Worm (Caenorhabditis elegans) whole organism, L2 larva: ENCODE results near the gene flp-19.

ENCODE experiments used
- C34F6.9 ChIP-seq: fragments of 150-350 bp; optimal IDR thresholded peaks from 2 replicates; lab custom pipeline; 2014; ENCODE audit warnings: missing biosample characterization, missing genetic modification characterization
- F13H6.1 ChIP-seq: sonication (generic microtip); optimal IDR thresholded peaks from 2 replicates; lab custom pipeline; 2016; ENCODE audit warnings: missing genetic modification characterization, missing compliant biosample characterization
- R02D3.7 ChIP-seq: fragments of 150-350 bp; optimal IDR thresholded peaks from 2 replicates; lab custom pipeline; 2014; ENCODE audit warnings: missing biosample characterization, missing genetic modification characterization
- Y55F3AM.14 ChIP-seq: fragments of 200-800 bp; sonication (Bioruptor generic); optimal IDR thresholded peaks from 2 replicates; lab custom pipeline; 2018; ENCODE audit warnings: mild to moderate bottlenecking, missing genetic modification characterization, missing compliant biosample characterization
- ZK546.5 ChIP-seq: sonication (generic microtip); optimal IDR thresholded peaks from 2 replicates; lab custom pipeline; 2017; ENCODE audit warnings: missing biosample characterization, missing genetic modification characterization
- alr-1 ChIP-seq: fragments of 150-350 bp; optimal IDR thresholded peaks from 2 replicates; lab custom pipeline; 2014; ENCODE audit warnings: missing biosample characterization, missing genetic modification characterization
- aly-2 ChIP-seq: fragments of 150-350 bp; optimal IDR thresholded peaks from 2 replicates; lab custom pipeline; 2014; ENCODE audit warnings: missing biosample characterization, missing genetic modification characterization
- ama-1 ChIP-seq: fragments of 150-350 bp; optimal IDR thresholded peaks from 2 replicates; lab custom pipeline; 2018; ENCODE audit warnings: inconsistent platforms
- blmp-1 ChIP-seq: sonication (generic microtip); optimal IDR thresholded peaks from 2 replicates; lab custom pipeline; 2017; ENCODE audit warnings: missing genetic modification characterization, mild to moderate bottlenecking, missing compliant biosample characterization, antibody characterized with exemption, moderate library complexity; ENCODE audit not compliant: insufficient read depth
- ceh-16 ChIP-seq: fragments of 150-350 bp; optimal IDR thresholded peaks from 2 replicates; lab custom pipeline; 2014; ENCODE audit warnings: missing biosample characterization, missing genetic modification characterization
- ceh-82 ChIP-seq: fragments of 150-350 bp; optimal IDR thresholded peaks from 2 replicates; lab custom pipeline; 2014; ENCODE audit warnings: missing biosample characterization, missing genetic modification characterization
- crh-2 ChIP-seq: sonication (generic microtip); optimal IDR thresholded peaks from 2 replicates; lab custom pipeline; 2017; ENCODE audit warnings: missing biosample characterization, missing genetic modification characterization
- dmd-4 ChIP-seq: sonication (generic microtip); optimal IDR thresholded peaks from 2 replicates; lab custom pipeline; 2017; ENCODE audit warnings: missing biosample characterization, missing genetic modification characterization
- egl-27 ChIP-seq: sonication (generic microtip); optimal IDR thresholded peaks from 3 replicates; lab custom pipeline; 2017; ENCODE audit warnings: missing biosample characterization, missing genetic modification reagents, missing genetic modification characterization
- elt-1 ChIP-seq: fragments of 150-350 bp; optimal IDR thresholded peaks from 2 replicates; lab custom pipeline; 2014; ENCODE audit warnings: missing biosample characterization, missing genetic modification characterization
- elt-3 ChIP-seq: sonication (generic microtip); optimal IDR thresholded peaks from 2 replicates; lab custom pipeline; 2017; ENCODE audit warnings: missing biosample characterization, missing genetic modification characterization
- fos-1 ChIP-seq: fragments of 150-350 bp; optimal IDR thresholded peaks from 2 replicates; lab custom pipeline; 2014; ENCODE audit warnings: missing biosample characterization, missing genetic modification characterization
- gmeb-1 ChIP-seq: fragments of 150-350 bp; optimal IDR thresholded peaks from 2 replicates; lab custom pipeline; 2014; ENCODE audit warnings: missing biosample characterization, missing genetic modification characterization
- lin-11 ChIP-seq: fragments of 150-350 bp; sonication (generic microtip); optimal IDR thresholded peaks from 2 replicates; lab custom pipeline; 2014; ENCODE audit warnings: missing biosample characterization, missing genetic modification characterization, inconsistent platforms, mixed read lengths
- lin-13 ChIP-seq: fragments of 150-350 bp; optimal IDR thresholded peaks from 2 replicates; lab custom pipeline; 2014; ENCODE audit warnings: missing biosample characterization, missing genetic modification reagents, missing genetic modification characterization
- lin-39 ChIP-seq: fragments of 150-350 bp; optimal IDR thresholded peaks from 2 replicates; lab custom pipeline; 2014; ENCODE audit warnings: missing biosample characterization, missing genetic modification reagents, missing genetic modification characterization
- lsy-2 ChIP-seq, 2 experiments: fragments of 150-350 bp in 1 of 2; sonication (generic microtip) in 1 of 2; optimal IDR thresholded peaks; 2 replicates each; lab custom pipeline; 2014 to 2017; ENCODE audit warnings: missing biosample characterization in 2 of 2, missing genetic modification characterization in 2 of 2
- mab-5 ChIP-seq: fragments of 150-350 bp; optimal IDR thresholded peaks from 2 replicates; lab custom pipeline; 2014; ENCODE audit warnings: missing biosample characterization, missing genetic modification characterization
- mbf-1 ChIP-seq: sonication (generic microtip); optimal IDR thresholded peaks from 2 replicates; lab custom pipeline; 2017; ENCODE audit warnings: missing biosample characterization, missing genetic modification characterization
- mdl-1 ChIP-seq, 2 experiments: fragments of 150-350 bp in 1 of 2; sonication (generic microtip) in 1 of 2; optimal IDR thresholded peaks; 2 replicates each; lab custom pipeline; 2017; ENCODE audit warnings: missing biosample characterization in 2 of 2, missing genetic modification characterization in 2 of 2
- nhr-10 ChIP-seq: sonication (generic microtip); optimal IDR thresholded peaks from 2 replicates; lab custom pipeline; 2017; ENCODE audit warnings: missing biosample characterization, missing genetic modification characterization
- nhr-11 ChIP-seq: fragments of 150-350 bp; optimal IDR thresholded peaks from 2 replicates; lab custom pipeline; 2014; ENCODE audit warnings: missing biosample characterization, missing genetic modification characterization
- nhr-12 ChIP-seq: fragments of 150-350 bp; optimal IDR thresholded peaks from 2 replicates; lab custom pipeline; 2014; ENCODE audit warnings: missing biosample characterization, missing genetic modification characterization
- nhr-129 ChIP-seq: fragments of 150-350 bp; optimal IDR thresholded peaks from 2 replicates; lab custom pipeline; 2014; ENCODE audit warnings: missing biosample characterization, missing genetic modification characterization
- nhr-21 ChIP-seq: fragments of 150-350 bp; optimal IDR thresholded peaks from 2 replicates; lab custom pipeline; 2014; ENCODE audit warnings: missing biosample characterization, missing genetic modification characterization
- nhr-23 ChIP-seq: fragments of 150-350 bp; optimal IDR thresholded peaks from 2 replicates; lab custom pipeline; 2014; ENCODE audit warnings: missing biosample characterization, missing genetic modification reagents, missing genetic modification characterization
- nhr-237 ChIP-seq: fragments of 150-350 bp; optimal IDR thresholded peaks from 2 replicates; lab custom pipeline; 2014; ENCODE audit warnings: missing biosample characterization, missing genetic modification characterization
- nhr-25 ChIP-seq: fragments of 150-350 bp; sonication (generic microtip); optimal IDR thresholded peaks from 3 replicates; lab custom pipeline; 2014; ENCODE audit warnings: missing biosample characterization, missing genetic modification characterization
- nhr-6 ChIP-seq: fragments of 150-350 bp; optimal IDR thresholded peaks from 2 replicates; lab custom pipeline; 2014; ENCODE audit warnings: missing biosample characterization, missing genetic modification characterization
- nhr-77 ChIP-seq: fragments of 150-350 bp; optimal IDR thresholded peaks from 2 replicates; lab custom pipeline; 2014; ENCODE audit warnings: missing biosample characterization, missing genetic modification characterization
- peb-1 ChIP-seq: fragments of 150-350 bp; optimal IDR thresholded peaks from 2 replicates; lab custom pipeline; 2014; ENCODE audit warnings: missing biosample characterization, missing genetic modification characterization
- sem-4 ChIP-seq: fragments of 150-350 bp; optimal IDR thresholded peaks from 2 replicates; lab custom pipeline; 2014; ENCODE audit warnings: missing biosample characterization, missing genetic modification reagents, missing genetic modification characterization
- skn-1 ChIP-seq: sonication (generic microtip); optimal IDR thresholded peaks from 2 replicates; lab custom pipeline; 2017; ENCODE audit warnings: missing biosample characterization, missing genetic modification characterization
- sma-3 ChIP-seq: sonication (generic microtip); optimal IDR thresholded peaks from 2 replicates; lab custom pipeline; 2016; ENCODE audit warnings: missing genetic modification reagents, missing genetic modification characterization, missing compliant biosample characterization
- sma-9 ChIP-seq, 2 experiments: fragments of 150-350 bp in 1 of 2; sonication (generic microtip) in 1 of 2; optimal IDR thresholded peaks; 2 replicates each; lab custom pipeline; 2014 to 2016; ENCODE audit warnings: missing genetic modification characterization in 2 of 2, mild to moderate bottlenecking in 1 of 2, missing biosample characterization in 1 of 2, missing compliant biosample characterization in 1 of 2, missing genetic modification reagents in 1 of 2, moderate library complexity in 1 of 2
- snpc-4 ChIP-seq: fragments of 150-350 bp; optimal IDR thresholded peaks from 2 replicates; lab custom pipeline; 2014; ENCODE audit warnings: missing biosample characterization, missing genetic modification characterization
- unc-39 ChIP-seq: fragments of 150-350 bp; optimal IDR thresholded peaks from 2 replicates; lab custom pipeline; 2014; ENCODE audit warnings: missing biosample characterization, missing genetic modification characterization
- unc-55 ChIP-seq: fragments of 150-350 bp; sonication (generic microtip); optimal IDR thresholded peaks from 3 replicates; lab custom pipeline; 2014; ENCODE audit warnings: missing biosample characterization, missing genetic modification reagents, missing genetic modification characterization
- unc-62 ChIP-seq: fragments of 150-350 bp; optimal IDR thresholded peaks from 2 replicates; lab custom pipeline; 2014; ENCODE audit warnings: missing biosample characterization, missing genetic modification reagents, missing genetic modification characterization
- zag-1 ChIP-seq: fragments of 150-350 bp; optimal IDR thresholded peaks from 2 replicates; lab custom pipeline; 2014; ENCODE audit warnings: missing biosample characterization, missing genetic modification characterization
- ztf-1 ChIP-seq: fragments of 200-800 bp; sonication (Bioruptor generic); conservative IDR thresholded peaks from 2 replicates; pipeline ENCODE4 v1.3.6; 2022; ENCODE audit warnings: missing genetic modification characterization, missing compliant biosample characterization
- ztf-11 ChIP-seq: sonication (generic microtip); optimal IDR thresholded peaks from 2 replicates; lab custom pipeline; 2017; ENCODE audit warnings: missing biosample characterization, missing genetic modification characterization
- ztf-4 ChIP-seq: fragments of 150-350 bp; optimal IDR thresholded peaks from 2 replicates; lab custom pipeline; 2014; ENCODE audit warnings: missing biosample characterization, missing genetic modification characterization

The flp-19 gene

ce11 chrX:10604386-10604785 lies at the start of gene flp-19:
Gene flp-19 (plus strand): TSS chrX:10604686.
- no peak for TF ChIP-seq ztf-1 (GFP tag; lab: Robert Waterston, UW)
- no peak for TF ChIP-seq elt-1 (tag; lab: Kevin White, UChicago)
- TF ChIP-seq ztf-11 (tag; lab: Kevin White, UChicago): no peak
- no peak for TF ChIP-seq nhr-237 (tag; lab: Kevin White, UChicago)
- TF ChIP-seq F13H6.1 (tag; lab: Kevin White, UChicago): no peak
- no peak for TF ChIP-seq sma-3 (GFP tag; lab: Kevin White, UChicago)
- no peak for TF ChIP-seq sma-9 (GFP tag; optimal IDR thresholded peaks at IDR 0.05; lab: Kevin White, UChicago)
- no peak for TF ChIP-seq sma-9 (tag; optimal IDR thresholded peaks at IDR 0.05; lab: Kevin White, UChicago)
- no peak for TF ChIP-seq lin-11 (tag; lab: Kevin White, UChicago)

ce11 chrX:10555189-10555964 lies 49.1 kb upstream of the flp-19 start, which contains the start of gene syd-2:
Gene syd-2 (minus strand): TSS chrX:10555239.
- peak; percentile 98 for TF ChIP-seq alr-1 (tag; lab: Kevin White, UChicago)
- no peak for TF ChIP-seq mbf-1
- peak; percentile 20 for TF ChIP-seq nhr-77 (tag; lab: Kevin White, UChicago)
- peak; percentile 44 for TF ChIP-seq unc-55 (GFP tag; lab: Kevin White, UChicago)
- no peak for TF ChIP-seq elt-1 (tag; lab: Kevin White, UChicago)
- TF ChIP-seq snpc-4: peak; percentile 51
- TF ChIP-seq nhr-25: no peak
- TF ChIP-seq C34F6.9: peak; percentile 80
- TF ChIP-seq ama-1: no peak
- peak; percentile 46 for TF ChIP-seq nhr-21 (tag; lab: Kevin White, UChicago)
- no peak for TF ChIP-seq aly-2 (tag; lab: Kevin White, UChicago)
- TF ChIP-seq lin-13 (GFP tag; lab: Kevin White, UChicago): peak; percentile 55
- no peak for TF ChIP-seq nhr-237 (tag; lab: Kevin White, UChicago)
- TF ChIP-seq nhr-129: peak; percentile 93
- peak; percentile 33 for TF ChIP-seq sma-3 (GFP tag; lab: Kevin White, UChicago)
- peak; percentile 54 for TF ChIP-seq ceh-16 (tag; lab: Kevin White, UChicago)
- peak; percentile 76 for TF ChIP-seq Y55F3AM.14 (GFP tag; lab: Kevin White, UChicago)
- TF ChIP-seq nhr-12 (tag; lab: Kevin White, UChicago): no peak
- peak; percentile 83 for TF ChIP-seq zag-1 (tag; lab: Kevin White, UChicago)
- no peak for TF ChIP-seq ZK546.5
- TF ChIP-seq nhr-11 (tag; lab: Kevin White, UChicago): peak; percentile 51
- TF ChIP-seq nhr-10 (tag; lab: Kevin White, UChicago): no peak
- TF ChIP-seq skn-1 (tag; lab: Kevin White, UChicago): no peak
- TF ChIP-seq nhr-23 (tag; lab: Kevin White, UChicago): no peak
- no peak for TF ChIP-seq unc-62 (GFP tag; lab: Kevin White, UChicago)
- peak; percentile 81 for TF ChIP-seq lin-39 (tag; lab: Kevin White, UChicago)
- peak; percentile 56 to 69 for TF ChIP-seq lsy-2 (tag; optimal IDR thresholded peaks at IDR 0.05; lab: Kevin White, UChicago)
- TF ChIP-seq ztf-4: no peak
- peak; percentile 65 for TF ChIP-seq fos-1
- peak; percentile 22 for TF ChIP-seq blmp-1 (tag; lab: Kevin White, UChicago)
- TF ChIP-seq sem-4 (tag; lab: Kevin White, UChicago): peak; percentile 89
- peak; percentile 67 for TF ChIP-seq mab-5 (tag; lab: Kevin White, UChicago)
- TF ChIP-seq gmeb-1: no peak
- TF ChIP-seq sma-9 (GFP tag; optimal IDR thresholded peaks at IDR 0.05; lab: Kevin White, UChicago): peak; percentile 54
- TF ChIP-seq sma-9 (tag; optimal IDR thresholded peaks at IDR 0.05; lab: Kevin White, UChicago): no peak
- peak; percentile 96 for TF ChIP-seq F13H6.1 (tag; lab: Kevin White, UChicago)
- TF ChIP-seq ceh-82: peak; percentile 8
- TF ChIP-seq crh-2 (tag; lab: Kevin White, UChicago): peak; percentile 74
- TF ChIP-seq nhr-6: peak; percentile 18
- TF ChIP-seq unc-39 (tag; lab: Kevin White, UChicago): no peak
- peak; percentile 65 for TF ChIP-seq egl-27 (tag; lab: Kevin White, UChicago)
- peak; percentile 67 for TF ChIP-seq lin-11 (tag; lab: Kevin White, UChicago)
- TF ChIP-seq ztf-1 (GFP tag; lab: Robert Waterston, UW): no peak
- no peak for TF ChIP-seq dmd-4 (tag; lab: Kevin White, UChicago)
- no peak for TF ChIP-seq R02D3.7 (tag; lab: Kevin White, UChicago)
- TF ChIP-seq ztf-11 (tag; lab: Kevin White, UChicago): no peak
- no peak for TF ChIP-seq elt-3
- peak; percentile 40 to 75 for TF ChIP-seq mdl-1 (tag; optimal IDR thresholded peaks at IDR 0.05; lab: Kevin White, UChicago)
- no peak for TF ChIP-seq peb-1 (tag; lab: Kevin White, UChicago)
